Fruit fly (Drosophila melanogaster): Measurements from ENCODE around the gene CG5280.
A peak's percentile ranks its signal among the peaks of the same experiment; 100 is the strongest.

The CG5280 gene

DNA sequence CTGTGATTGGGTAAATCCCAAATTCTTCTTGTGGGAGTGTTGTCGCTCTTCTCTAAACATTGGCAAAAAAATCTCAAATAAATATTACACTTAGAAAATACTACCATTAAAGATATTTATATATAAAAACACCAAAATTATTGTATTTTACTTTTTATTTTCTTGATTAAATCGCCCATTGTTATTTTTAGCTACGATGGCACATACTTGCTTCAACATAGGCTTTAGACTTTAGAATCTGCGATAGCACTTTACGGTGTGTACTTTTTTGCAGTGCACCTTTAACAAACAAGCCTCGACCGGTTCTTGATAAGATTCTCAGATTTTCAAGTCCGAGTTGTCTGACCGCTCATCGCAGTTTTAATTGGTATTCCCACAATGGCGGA is 35.4 kb downstream of the CG5280 start, which contains the start of gene GNBP3 (continued):
- TF ChIP-seq pan (optimal IDR thresholded peaks at IDR 0.05) (no peak), pan (GFP tag; optimal IDR thresholded peaks at IDR 0.05 in 1 of 2, IDR thresholded peaks at IDR 0.05 in 1 of 2) (peak in 1 of 2 experiments; percentile 60), Nf-YC (tag; optimal IDR thresholded peaks at IDR 0.05) (peak; percentile 22), shn (GFP tag; optimal IDR thresholded peaks at IDR 0.05) (no peak), Aef1 (GFP tag; IDR thresholded peaks at IDR 0.05) (no peak), vnd (GFP tag; IDR thresholded peaks at IDR 0.05; ENCODE audit: partially characterized antibody) (no peak), caup (GFP tag; optimal IDR thresholded peaks at IDR 0.05; ENCODE audit: severe bottlenecking) (peak; percentile 47), pros (GFP tag; optimal IDR thresholded peaks at IDR 0.05) (no peak), Hey (tag; optimal IDR thresholded peaks at IDR 0.05) (no peak), Blimp-1 (GFP tag; optimal IDR thresholded peaks at IDR 0.05) (peak; percentile 75), CG6854 (GFP tag; optimal IDR thresholded peaks at IDR 0.05) (peak; percentile 41), Rx (GFP tag; IDR thresholded peaks at IDR 0.05) (peak; percentile 42; the same call in 1 of the 2 replicates), ind (GFP tag; optimal IDR thresholded peaks at IDR 0.05) (peak; percentile 40), CG2889 (GFP tag; IDR thresholded peaks at IDR 0.05) (no peak), Doc2 (GFP tag; IDR thresholded peaks at IDR 0.05) (no peak), CG11696 (GFP tag; IDR thresholded peaks at IDR 0.05) (no peak), CG17612 (GFP tag; IDR thresholded peaks at IDR 0.05) (no peak), p53 (GFP tag; optimal IDR thresholded peaks at IDR 0.05) (no peak), CG33557 (GFP tag; optimal IDR thresholded peaks at IDR 0.05) (peak; percentile 27), CG3838 (GFP tag; optimal IDR thresholded peaks at IDR 0.05) (no peak), dan (GFP tag; IDR thresholded peaks at IDR 0.05) (no peak), CG7357 (GFP tag; IDR thresholded peaks at IDR 0.05) (0 out of 3 replicates have a peak, but pooled peaks have one; percentile 31), Deaf1 (tag; optimal IDR thresholded peaks at IDR 0.05) (peak; percentile 10), CG1602 (GFP tag; optimal IDR thresholded peaks at IDR 0.05) (peak; percentile 23), ham (GFP tag; IDR thresholded peaks at IDR 0.05) (no peak), D19B (GFP tag; optimal IDR thresholded peaks at IDR 0.05) (peak; percentile 13), Nf-YA (GFP tag; IDR thresholded peaks at IDR 0.05) (peak; percentile 55; the same call in 1 of the 2 replicates), gce (GFP tag; IDR thresholded peaks at IDR 0.05) (no peak; the same call in 2 of the 3 replicates), CG32772 (GFP tag; IDR thresholded peaks at IDR 0.05) (0 out of 2 replicates have a peak, but pooled peaks have one; percentile 27), CG1832 (GFP tag; optimal IDR thresholded peaks at IDR 0.05) (no peak), Gsc (GFP tag; IDR thresholded peaks at IDR 0.05) (no peak), crc (GFP tag; optimal IDR thresholded peaks at IDR 0.05) (no peak), CG2678 (tag; optimal IDR thresholded peaks at IDR 0.05) (peak; percentile 87), Fer3 (tag; optimal IDR thresholded peaks at IDR 0.05) (peak; percentile 77), CG18619 (GFP tag; optimal IDR thresholded peaks at IDR 0.05) (peak; percentile 43), CG10543 (GFP tag; optimal IDR thresholded peaks at IDR 0.05) (peak; percentile 56), usp (GFP tag; optimal IDR thresholded peaks at IDR 0.05) (no peak), ranshi (GFP tag; IDR thresholded peaks at IDR 0.05) (0 out of 2 replicates have a peak, but pooled peaks have one; percentile 32), dm (GFP tag; optimal IDR thresholded peaks at IDR 0.05) (no peak), Fer1 (GFP tag; optimal IDR thresholded peaks at IDR 0.05) (peak; percentile 88), Atf6 (GFP tag; IDR thresholded peaks at IDR 0.05) (peak; percentile 53; the same call in 1 of the 2 replicates), Gug (GFP tag; IDR thresholded peaks at IDR 0.05) (no peak; the same call in 3 of the 4 replicates), CG8944 (GFP tag; optimal IDR thresholded peaks at IDR 0.05) (no peak), zfh2 (GFP tag; optimal IDR thresholded peaks at IDR 0.05) (peak; percentile 19), bigmax (GFP tag; optimal IDR thresholded peaks at IDR 0.05) (peak; percentile 48), CG2875 (GFP tag; optimal IDR thresholded peaks at IDR 0.05) (no peak), tin (GFP tag; optimal IDR thresholded peaks at IDR 0.05) (peak; percentile 66), CG17568 (GFP tag; optimal IDR thresholded peaks at IDR 0.05) (no peak), her (GFP tag; optimal IDR thresholded peaks at IDR 0.05) (no peak), chn (GFP tag; optimal IDR thresholded peaks at IDR 0.05) (no peak), CG17802 (tag; optimal IDR thresholded peaks at IDR 0.05) (no peak), Chrac-16 (GFP tag; optimal IDR thresholded peaks at IDR 0.05) (peak; percentile 22)
